Worm (Caenorhabditis elegans) whole organism, L3 larva: ENCODE results near the gene fbxa-181.

Experiments
- aly-2 ChIP-seq: fragments of 150-350 bp; optimal IDR thresholded peaks from 2 replicates; lab custom pipeline; 2014; ENCODE audit warnings: missing biosample characterization, missing genetic modification characterization
- egl-27 ChIP-seq: sonication (generic microtip); optimal IDR thresholded peaks from 4 replicates; lab custom pipeline; 2017; ENCODE audit warnings: missing biosample characterization, missing genetic modification reagents, missing genetic modification characterization
- nhr-23 ChIP-seq: fragments of 150-350 bp; optimal IDR thresholded peaks from 2 replicates; lab custom pipeline; 2014; ENCODE audit warnings: missing biosample characterization, missing genetic modification reagents, missing genetic modification characterization
- nhr-237 ChIP-seq: fragments of 150-350 bp; optimal IDR thresholded peaks from 2 replicates; lab custom pipeline; 2014; ENCODE audit warnings: missing biosample characterization, missing genetic modification characterization
- nhr-76 ChIP-seq: fragments of 150-350 bp; sonication (generic microtip); optimal IDR thresholded peaks from 5 replicates; lab custom pipeline; 2014; ENCODE audit warnings: missing biosample characterization, missing genetic modification characterization
- unc-39 ChIP-seq: sonication (generic microtip); optimal IDR thresholded peaks from 4 replicates; lab custom pipeline; 2017; ENCODE audit warnings: missing biosample characterization, missing genetic modification characterization
- ztf-11 ChIP-seq: fragments of 150-350 bp; optimal IDR thresholded peaks from 2 replicates; lab custom pipeline; 2014; ENCODE audit warnings: missing biosample characterization, missing genetic modification characterization

DNA sequence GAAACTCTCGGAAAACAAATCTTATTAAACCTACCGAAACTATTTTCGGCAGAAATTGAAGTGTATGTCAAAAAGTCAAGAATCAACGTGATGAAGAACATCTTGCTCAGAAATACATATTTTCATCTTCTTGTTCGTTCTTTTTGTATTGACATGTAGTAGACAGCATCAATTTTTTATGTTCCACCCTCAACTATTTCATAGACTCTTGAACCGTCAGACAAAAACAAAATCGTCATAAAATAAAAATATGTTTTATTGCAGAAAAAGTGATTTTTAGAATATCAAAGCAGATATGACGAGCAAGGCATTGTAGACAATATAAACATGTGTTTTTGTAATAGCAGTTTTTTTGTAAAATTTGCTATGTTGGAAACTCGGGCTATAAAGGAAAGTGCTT, 893 bp upstream of the fbxa-181 start, which contains the start of gene F35E12.2:
- TF ChIP-seq nhr-237 (tag; lab: Kevin White, UChicago) (no peak), nhr-23 (no peak), ztf-11 (tag; lab: Kevin White, UChicago) (no peak), unc-39 (tag; lab: Kevin White, UChicago) (no peak), egl-27 (tag; lab: Kevin White, UChicago) (no peak), aly-2 (tag; lab: Kevin White, UChicago) (no peak), nhr-76 (tag; lab: Kevin White, UChicago) (no peak)
